Fruit fly (Drosophila melanogaster) whole organism, embryonic: Measurements from ENCODE around the gene CG18788.

ENCODE experiments used
- B-H1 ChIP-seq: fragments of 200-800 bp; sonication (Bioruptor generic); IDR thresholded peaks from 3 replicates; pipeline ENCODE4 v1.3.6; 2022; ENCODE audit warnings: missing biosample characterization, missing genetic modification characterization
- CG10654 ChIP-seq: fragments of 200-800 bp; sonication (Bioruptor generic); optimal IDR thresholded peaks from 2 replicates; lab custom pipeline; 2016; ENCODE audit warnings: missing biosample characterization, missing genetic modification characterization
- CG10959 ChIP-seq: fragments of 200-800 bp; sonication (Bioruptor generic); IDR thresholded peaks from 2 replicates; pipeline ENCODE4 v1.3.6; 2022; ENCODE audit warnings: missing biosample characterization, missing genetic modification characterization
- CG11695 ChIP-seq: fragments of 200-800 bp; sonication (Bioruptor generic); IDR thresholded peaks from 3 replicates; pipeline ENCODE4 v1.3.6; 2022; ENCODE audit warnings: missing biosample characterization, missing genetic modification characterization
- CG12769 ChIP-seq: fragments of 200-800 bp; sonication (Bioruptor generic); optimal IDR thresholded peaks from 2 replicates; lab custom pipeline; 2019; ENCODE audit warnings: missing biosample characterization, mild to moderate bottlenecking, missing genetic modification characterization, moderate library complexity
- CG13287 ChIP-seq: fragments of 200-800 bp; sonication (Bioruptor generic); IDR thresholded peaks from 2 replicates; pipeline ENCODE4 v1.3.6; 2022; ENCODE audit warnings: missing biosample characterization, missing genetic modification characterization; ENCODE audit not compliant: partially characterized antibody
- CG13424 ChIP-seq: fragments of 200-800 bp; sonication (Bioruptor generic); optimal IDR thresholded peaks from 2 replicates; lab custom pipeline; 2019; ENCODE audit warnings: missing biosample characterization, mild to moderate bottlenecking, missing genetic modification characterization, moderate library complexity
- CG15601 ChIP-seq: fragments of 200-800 bp; sonication (Bioruptor generic); optimal IDR thresholded peaks from 3 replicates; lab custom pipeline; 2019; ENCODE audit warnings: missing biosample characterization, mild to moderate bottlenecking, missing genetic modification characterization, moderate library complexity
- CG16815 ChIP-seq: fragments of 200-800 bp; sonication (Bioruptor generic); optimal IDR thresholded peaks from 3 replicates; lab custom pipeline; 2017; ENCODE audit warnings: missing biosample characterization, mild to moderate bottlenecking, missing genetic modification characterization
- CG17186 ChIP-seq: fragments of 200-800 bp; sonication (Bioruptor generic); optimal IDR thresholded peaks from 3 replicates; lab custom pipeline; 2017; ENCODE audit warnings: missing biosample characterization, missing genetic modification reagents, missing genetic modification characterization
- CG2202 ChIP-seq: fragments of 200-800 bp; sonication (Bioruptor generic); optimal IDR thresholded peaks from 2 replicates; lab custom pipeline; 2018; ENCODE audit warnings: missing biosample characterization, mild to moderate bottlenecking, missing genetic modification characterization
- CG30020 ChIP-seq: fragments of 200-800 bp; optimal IDR thresholded peaks from 2 replicates; lab custom pipeline; 2019; ENCODE audit warnings: missing biosample characterization, mild to moderate bottlenecking, missing genetic modification characterization, moderate library complexity
- CG3281 ChIP-seq: fragments of 200-800 bp; sonication (Bioruptor generic); optimal IDR thresholded peaks from 3 replicates; lab custom pipeline; 2017; ENCODE audit warnings: missing biosample characterization, mild to moderate bottlenecking, missing genetic modification characterization
- CG4282 ChIP-seq: fragments of 200-800 bp; sonication (Bioruptor generic); optimal IDR thresholded peaks from 2 replicates; lab custom pipeline; 2016; ENCODE audit warnings: missing biosample characterization, missing genetic modification characterization
- CG4404 ChIP-seq: fragments of 200-800 bp; sonication (Bioruptor generic); IDR thresholded peaks from 2 replicates; pipeline ENCODE4 v1.3.6; 2022; ENCODE audit warnings: missing biosample characterization, missing genetic modification characterization
- CG5245 ChIP-seq: fragments of 200-800 bp; sonication (Bioruptor generic); optimal IDR thresholded peaks from 3 replicates; lab custom pipeline; 2016; ENCODE audit warnings: missing biosample characterization, missing genetic modification characterization
- CG7556 ChIP-seq: fragments of 200-800 bp; sonication (Bioruptor generic); optimal IDR thresholded peaks from 2 replicates; lab custom pipeline; 2017; ENCODE audit warnings: missing biosample characterization, mild to moderate bottlenecking, missing genetic modification characterization
- CG8388 ChIP-seq: fragments of 200-800 bp; sonication (Bioruptor generic); optimal IDR thresholded peaks from 2 replicates; lab custom pipeline; 2019; ENCODE audit warnings: missing biosample characterization, mild to moderate bottlenecking, missing genetic modification characterization, moderate library complexity
- Chrac-16 ChIP-seq: fragments of 200-800 bp; sonication (Bioruptor generic); optimal IDR thresholded peaks from 3 replicates; lab custom pipeline; 2016; ENCODE audit warnings: missing biosample characterization, missing genetic modification characterization
- CoRest ChIP-seq: fragments of 200-800 bp; sonication (Bioruptor generic); optimal IDR thresholded peaks from 3 replicates; lab custom pipeline; 2018; ENCODE audit warnings: missing biosample characterization, mild to moderate bottlenecking, missing genetic modification characterization, moderate library complexity
- D19A ChIP-seq: fragments of 200-800 bp; optimal IDR thresholded peaks from 3 replicates; lab custom pipeline; 2019; ENCODE audit warnings: missing biosample characterization, mild to moderate bottlenecking, missing genetic modification characterization, moderate library complexity
- Ets65A ChIP-seq: fragments of 200-800 bp; sonication (Bioruptor generic); peaks from one replicate; lab custom pipeline; 2016; ENCODE audit warnings: missing biosample characterization, missing genetic modification characterization
- Gsc ChIP-seq: fragments of 200-800 bp; sonication (Bioruptor generic); IDR thresholded peaks from 2 replicates; pipeline ENCODE4 v1.3.6; 2022; ENCODE audit warnings: missing biosample characterization, missing genetic modification characterization
- Hmr ChIP-seq: fragments of 200-800 bp; sonication (Bioruptor generic); optimal IDR thresholded peaks from 3 replicates; lab custom pipeline; 2017; ENCODE audit warnings: mild to moderate bottlenecking, missing biosample characterization, missing genetic modification reagents, missing genetic modification characterization
- Hr39 ChIP-seq: fragments of >200 bp; optimal IDR thresholded peaks from 2 replicates; lab custom pipeline; 2017
- Med ChIP-seq: fragments of 200-800 bp; sonication (Bioruptor generic); peaks from one replicate; lab custom pipeline; 2016; ENCODE audit warnings: missing biosample characterization, missing genetic modification characterization, mild to moderate bottlenecking, inconsistent platforms, moderate library complexity
- NC2α ChIP-seq: fragments of 200-800 bp; sonication (Bioruptor generic); optimal IDR thresholded peaks from 2 replicates; lab custom pipeline; 2016; ENCODE audit warnings: missing biosample characterization, missing genetic modification characterization
- Nf-YC ChIP-seq: fragments of 200-800 bp; optimal IDR thresholded peaks from 3 replicates; lab custom pipeline; 2019; ENCODE audit warnings: missing biosample characterization, mild to moderate bottlenecking, missing genetic modification characterization, moderate library complexity
- Sox102F ChIP-seq: fragments of 200-800 bp; sonication (Bioruptor generic); optimal IDR thresholded peaks from 2 replicates; lab custom pipeline; 2018; ENCODE audit warnings: missing biosample characterization, mild to moderate bottlenecking, missing genetic modification characterization, moderate library complexity
- Spps ChIP-seq: fragments of 200-800 bp; sonication (Bioruptor generic); optimal IDR thresholded peaks from 2 replicates; lab custom pipeline; 2018; ENCODE audit warnings: missing biosample characterization, mild to moderate bottlenecking, missing genetic modification characterization
- Xrp1 ChIP-seq: fragments of 200-800 bp; sonication (Bioruptor generic); IDR thresholded peaks from 2 replicates; pipeline ENCODE4 v1.3.6; 2022; ENCODE audit warnings: missing biosample characterization, missing genetic modification characterization
- az2 ChIP-seq: fragments of 200-800 bp; sonication (Bioruptor generic); optimal IDR thresholded peaks from 3 replicates; lab custom pipeline; 2016; ENCODE audit warnings: missing biosample characterization, missing genetic modification characterization
- bcd ChIP-seq: fragments of 200-800 bp; sonication (Bioruptor generic); optimal IDR thresholded peaks from 2 replicates; lab custom pipeline; 2017; ENCODE audit warnings: missing biosample characterization, mild to moderate bottlenecking, missing genetic modification characterization
- bigmax ChIP-seq: fragments of 200-800 bp; sonication (Bioruptor generic); optimal IDR thresholded peaks from 2 replicates; lab custom pipeline; 2018; ENCODE audit warnings: missing biosample characterization, mild to moderate bottlenecking, missing genetic modification characterization
- caup ChIP-seq: fragments of 200-800 bp; sonication (Bioruptor generic); optimal IDR thresholded peaks from 3 replicates; lab custom pipeline; 2017; ENCODE audit warnings: missing biosample characterization, mild to moderate bottlenecking, missing genetic modification characterization, moderate library complexity; ENCODE audit not compliant: severe bottlenecking
- eve ChIP-seq, 2 experiments: fragments of >200 bp; optimal IDR thresholded peaks; 2 replicates each; lab custom pipeline; 2017; ENCODE audit warnings: missing biosample characterization in 2 of 2, missing genetic modification characterization in 2 of 2
- fd96Cb ChIP-seq: fragments of 200-800 bp; sonication (Bioruptor generic); optimal IDR thresholded peaks from 2 replicates; lab custom pipeline; 2018; ENCODE audit warnings: missing biosample characterization, mild to moderate bottlenecking, missing genetic modification characterization, moderate library complexity
- fru ChIP-seq: fragments of >200 bp; optimal IDR thresholded peaks from 2 replicates; lab custom pipeline; 2017
- jigr1 ChIP-seq: fragments of 200-800 bp; sonication (Bioruptor generic); IDR thresholded peaks from 3 replicates; pipeline ENCODE4 v1.3.6; 2022; ENCODE audit warnings: missing biosample characterization, missing genetic modification characterization
- ken ChIP-seq: fragments of 200-800 bp; sonication (Bioruptor generic); IDR thresholded peaks from 3 replicates; pipeline ENCODE4 v1.3.6; 2022; ENCODE audit warnings: missing biosample characterization, missing genetic modification characterization
- nerfin-1 ChIP-seq: fragments of 200-800 bp; sonication (Bioruptor generic); optimal IDR thresholded peaks from 3 replicates; lab custom pipeline; 2019; ENCODE audit warnings: missing biosample characterization, mild to moderate bottlenecking, missing genetic modification characterization, moderate library complexity
- nmo ChIP-seq: fragments of 200-800 bp; sonication (Bioruptor generic); optimal IDR thresholded peaks from 2 replicates; lab custom pipeline; 2018; ENCODE audit warnings: missing biosample characterization, mild to moderate bottlenecking, missing genetic modification characterization, moderate library complexity
- oc ChIP-seq: fragments of 200-800 bp; sonication (Bioruptor generic); optimal IDR thresholded peaks from 2 replicates; lab custom pipeline; 2018; ENCODE audit warnings: missing biosample characterization, mild to moderate bottlenecking, missing genetic modification characterization, moderate library complexity
- ro ChIP-seq: fragments of 200-800 bp; sonication (Bioruptor generic); IDR thresholded peaks from 2 replicates; pipeline ENCODE4 v1.3.6; 2022; ENCODE audit warnings: missing biosample characterization, missing genetic modification characterization
- salm ChIP-seq: fragments of 200-800 bp; sonication (Bioruptor generic); optimal IDR thresholded peaks from 2 replicates; lab custom pipeline; 2018; ENCODE audit warnings: missing biosample characterization, mild to moderate bottlenecking, missing genetic modification characterization
- sd ChIP-seq: fragments of 200-800 bp; sonication (Bioruptor generic); optimal IDR thresholded peaks from 3 replicates; lab custom pipeline; 2018; ENCODE audit warnings: missing biosample characterization, mild to moderate bottlenecking, missing genetic modification characterization, moderate library complexity
- sim ChIP-seq: fragments of 200-800 bp; sonication (Bioruptor generic); IDR thresholded peaks from 2 replicates; pipeline ENCODE4 v1.3.6; 2022; ENCODE audit warnings: missing biosample characterization, missing genetic modification characterization
- so ChIP-seq: fragments of 200-800 bp; sonication (Bioruptor generic); IDR thresholded peaks from 3 replicates; pipeline ENCODE4 v1.3.6; 2022; ENCODE audit warnings: missing biosample characterization, missing genetic modification characterization
- tna ChIP-seq: fragments of 200-800 bp; sonication (Bioruptor generic); IDR thresholded peaks from 2 replicates; pipeline ENCODE4 v1.3.6; 2022; ENCODE audit warnings: missing biosample characterization, missing genetic modification characterization; ENCODE audit not compliant: partially characterized antibody
- vvl ChIP-seq: fragments of 200-800 bp; sonication (Bioruptor generic); IDR thresholded peaks from 2 replicates; pipeline ENCODE4 v1.3.6; 2022; ENCODE audit warnings: missing biosample characterization, missing genetic modification characterization

Gene CG18788

DNA sequence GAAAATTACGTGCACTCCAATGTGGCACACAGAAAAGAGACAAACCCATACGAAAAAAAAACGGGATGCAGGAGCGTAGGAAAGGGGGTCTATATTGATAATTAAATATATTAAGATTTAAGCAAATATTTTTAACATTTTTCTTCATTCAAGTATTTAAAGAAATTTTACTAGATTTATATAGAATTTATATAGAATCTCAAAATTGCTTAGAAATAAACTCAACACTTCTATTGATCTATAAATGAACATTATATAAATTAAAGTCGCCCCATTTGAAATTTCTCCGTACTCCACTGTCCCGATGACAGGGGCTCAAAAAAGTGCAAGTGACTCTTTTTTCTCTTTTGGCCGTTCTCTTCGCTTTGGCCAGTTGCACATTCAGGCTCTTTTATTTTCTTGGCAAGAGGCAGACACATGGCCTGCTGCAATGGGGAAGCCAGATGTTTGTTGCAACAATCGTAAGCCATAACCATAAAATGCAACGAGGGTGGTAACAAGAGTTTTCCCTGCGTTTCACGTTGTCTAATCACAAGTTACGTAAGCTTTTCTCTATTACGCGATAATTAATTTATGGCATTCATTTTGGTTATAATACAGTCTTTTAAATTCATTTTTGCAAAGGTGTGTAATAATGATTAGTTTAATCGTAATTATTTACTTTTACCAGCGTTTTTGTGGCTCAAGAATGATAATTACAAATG is 31.8 kb downstream of the CG18788 start (continued):
- TF ChIP-seq CG15601 (peak; percentile 58), Hmr (GFP tag; lab: Kevin White, UChicago) (no peak), CG2202 (tag; lab: Kevin White, UChicago) (peak; percentile 28), nerfin-1 (peak; percentile 47), az2 (GFP tag; lab: Kevin White, UChicago) (peak; percentile 32), so (no peak), CG10654 (GFP tag; lab: Kevin White, UChicago) (no peak), Med (no peak), bigmax (GFP tag; lab: Kevin White, UChicago) (no peak), oc (tag; lab: Kevin White, UChicago) (no peak), sd (tag; lab: Kevin White, UChicago) (no peak), CG5245 (no peak), fru (no peak), ro (no peak; the same call in 1 of the 2 replicates), CG16815 (GFP tag; lab: Kevin White, UChicago) (peak; percentile 33), tna (no peak), CG4282 (GFP tag; lab: Kevin White, UChicago) (no peak), CG10959 (no peak), sim (GFP tag; lab: Robert Waterston, UW) (no peak), vvl (GFP tag; lab: Robert Waterston, UW) (peak; percentile 62; the same call in 1 of the 2 replicates), B-H1 (no peak), Chrac-16 (GFP tag; lab: Kevin White, UChicago) (peak; percentile 12), CG3281 (GFP tag; lab: Kevin White, UChicago) (no peak), caup (GFP tag; lab: Kevin White, UChicago) (no peak), ken (0 out of 3 replicates have a peak, but pooled peaks have one; percentile 8), D19A (peak; percentile 55), jigr1 (GFP tag; lab: Robert Waterston, UW) (no peak), salm (tag; lab: Kevin White, UChicago) (peak; percentile 4), CG17186 (GFP tag; lab: Kevin White, UChicago) (no peak), fd96Cb (tag; lab: Kevin White, UChicago) (peak; percentile 37), CG13424 (tag; lab: Kevin White, UChicago) (peak; percentile 44), CoRest (tag; lab: Kevin White, UChicago) (peak; percentile 48), CG13287 (GFP tag; lab: Robert Waterston, UW) (no peak), bcd (GFP tag; lab: Kevin White, UChicago) (no peak), CG4404 (0 out of 2 replicates have a peak, but pooled peaks have one; percentile 39), CG7556 (GFP tag; lab: Kevin White, UChicago) (peak; percentile 38), nmo (GFP tag; lab: Kevin White, UChicago) (peak; percentile 69), CG11695 (GFP tag; lab: Robert Waterston, UW) (no peak), Spps (tag; lab: Kevin White, UChicago) (peak; percentile 46), NC2α (no peak), Sox102F (GFP tag; lab: Kevin White, UChicago) (peak; percentile 57), Gsc (no peak), Nf-YC (tag; lab: Kevin White, UChicago) (no peak), Ets65A (GFP tag; lab: Kevin White, UChicago) (no peak), Hr39 (lab: Kevin White, UChicago) (no peak), CG12769 (tag; lab: Kevin White, UChicago) (no peak), CG30020 (tag; lab: Kevin White, UChicago) (peak; percentile 13), CG8388 (GFP tag; lab: Kevin White, UChicago) (peak; percentile 55), eve (GFP tag; optimal IDR thresholded peaks at IDR 0.05; lab: Kevin White, UChicago) (no peak), Xrp1 (GFP tag; lab: Robert Waterston, UW) (peak; percentile 75)
